Worm (Caenorhabditis elegans) whole organism, L4 larva: ENCODE data around the gene F59A1.6.

ENCODE experiments used
- aly-2 ChIP-seq: sonication (generic microtip); optimal IDR thresholded peaks from 2 replicates; lab custom pipeline; 2018; ENCODE audit warnings: missing biosample characterization, missing genetic modification characterization
- arid-1 ChIP-seq: fragments of 200-800 bp; sonication (Bioruptor generic); conservative IDR thresholded peaks from 2 replicates; pipeline ENCODE4 v1.3.6; 2022; ENCODE audit warnings: missing genetic modification reagents, missing genetic modification characterization, missing compliant biosample characterization
- ceh-82 ChIP-seq: sonication (generic microtip); optimal IDR thresholded peaks from 2 replicates; lab custom pipeline; 2017; ENCODE audit warnings: missing biosample characterization, missing genetic modification characterization
- daf-8 ChIP-seq: fragments of 200-800 bp; sonication (Bioruptor generic); IDR thresholded peaks from 2 replicates; pipeline ENCODE4 v1.3.6; 2022; ENCODE audit warnings: missing genetic modification characterization, missing compliant biosample characterization
- hif-1 ChIP-seq, 2 experiments: sonication (generic microtip); optimal IDR thresholded peaks; 2 replicates each; lab custom pipeline; 2016 to 2017; ENCODE audit warnings: missing compliant biosample characterization in 2 of 2, missing genetic modification characterization in 2 of 2, missing genetic modification reagents in 2 of 2, missing genotype in 2 of 2, mild to moderate bottlenecking in 1 of 2
- jun-1 ChIP-seq: fragments of 150-350 bp; optimal IDR thresholded peaks from 2 replicates; lab custom pipeline; 2014; ENCODE audit warnings: missing biosample characterization, missing genetic modification reagents, missing genetic modification characterization
- lin-1 ChIP-seq: fragments of 200-800 bp; sonication (Bioruptor generic); IDR thresholded peaks from 2 replicates; pipeline ENCODE4 v1.3.6; 2022; ENCODE audit warnings: missing genetic modification reagents, missing genetic modification characterization, missing compliant biosample characterization
- madf-9 ChIP-seq: fragments of 200-800 bp; sonication (Bioruptor generic); conservative IDR thresholded peaks from 2 replicates; pipeline ENCODE4 v1.3.6; 2022; ENCODE audit warnings: missing genetic modification reagents, missing genetic modification characterization, missing compliant biosample characterization
- nhr-11 ChIP-seq: fragments of 150-350 bp; optimal IDR thresholded peaks from 2 replicates; lab custom pipeline; 2014; ENCODE audit warnings: missing biosample characterization, missing genetic modification characterization
- nhr-77 ChIP-seq: fragments of 150-350 bp; optimal IDR thresholded peaks from 2 replicates; lab custom pipeline; 2014; ENCODE audit warnings: missing biosample characterization, missing genetic modification characterization
- pha-4 ChIP-seq, 2 experiments: fragments of 150-350 bp in 1 of 2; fragments of 200-800 bp in 1 of 2; sonication (Bioruptor generic) in 1 of 2; IDR thresholded peaks in 1 of 2; optimal IDR thresholded peaks in 1 of 2; 2 replicates each; pipeline versions ENCODE4 v1.3.6 to Lab custom; 2014 to 2022; ENCODE audit warnings: missing genetic modification characterization in 2 of 2, missing genetic modification reagents in 2 of 2, missing biosample characterization in 1 of 2, missing compliant biosample characterization in 1 of 2
- spr-1 ChIP-seq: sonication (generic microtip); optimal IDR thresholded peaks from 2 replicates; lab custom pipeline; 2016; ENCODE audit warnings: mild to moderate bottlenecking, missing genetic modification characterization, missing compliant biosample characterization
- tra-1 ChIP-seq: fragments of 200-800 bp; sonication (Bioruptor generic); IDR thresholded peaks from 2 replicates; pipeline ENCODE4 v1.3.6; 2022; ENCODE audit warnings: missing genetic modification reagents, missing genetic modification characterization, missing compliant biosample characterization
- zip-11 ChIP-seq: fragments of 200-800 bp; sonication (Bioruptor generic); IDR thresholded peaks from 2 replicates; pipeline ENCODE4 v1.3.6; 2022; ENCODE audit warnings: missing genetic modification characterization, missing compliant biosample characterization

ce11 chrV:17683290-17683689 is 1.7 kb upstream of the F59A1.6 start:
- TF ChIP-seq madf-9 (no peak), daf-8 (GFP tag; lab: Robert Waterston, UW) (no peak), pha-4 (GFP tag; IDR thresholded peaks at IDR 0.05; lab: Robert Waterston, UW) (no peak), pha-4 (tag; optimal IDR thresholded peaks at IDR 0.05; lab: Kevin White, UChicago) (no peak), zip-11 (GFP tag; lab: Robert Waterston, UW) (no peak), spr-1 (tag; lab: Kevin White, UChicago) (no peak), tra-1 (GFP tag; lab: Robert Waterston, UW) (no peak), nhr-11 (tag; lab: Kevin White, UChicago) (no peak), arid-1 (no peak), ceh-82 (tag; lab: Kevin White, UChicago) (no peak), nhr-77 (tag; lab: Kevin White, UChicago) (no peak), hif-1 (tag; optimal IDR thresholded peaks at IDR 0.05; lab: Kevin White, UChicago) (no peak), jun-1 (tag; lab: Kevin White, UChicago) (no peak), aly-2 (tag; lab: Kevin White, UChicago) (no peak), lin-1 (GFP tag; lab: Robert Waterston, UW) (no peak)
